Worm (Caenorhabditis elegans) whole organism, late embryonic: ENCODE measurements around the gene C35A5.5.

Experiments used
- C38D4.7 ChIP-seq: fragments of 200-800 bp; sonication (Bioruptor generic); optimal IDR thresholded peaks from 2 replicates; lab custom pipeline; 2018; ENCODE audit warnings: mild to moderate bottlenecking, missing genetic modification characterization, moderate library complexity, missing compliant biosample characterization
- F13H6.1 ChIP-seq: sonication (generic microtip); optimal IDR thresholded peaks from 2 replicates; lab custom pipeline; 2016; ENCODE audit warnings: missing genetic modification characterization, missing compliant biosample characterization
- K09A11.1 ChIP-seq: sonication (generic microtip); optimal IDR thresholded peaks from 2 replicates; lab custom pipeline; 2017; ENCODE audit warnings: antibody characterized with exemption, mild to moderate bottlenecking, missing genetic modification characterization, missing compliant biosample characterization; ENCODE audit not compliant: insufficient read depth
- ahr-1 ChIP-seq: sonication (generic microtip); optimal IDR thresholded peaks from 2 replicates; lab custom pipeline; 2016; ENCODE audit warnings: missing genetic modification characterization, missing compliant biosample characterization
- ceh-14 ChIP-seq: sonication (generic microtip); optimal IDR thresholded peaks from 2 replicates; lab custom pipeline; 2016; ENCODE audit warnings: missing genotype, missing genetic modification characterization, missing compliant biosample characterization
- ceh-19 ChIP-seq: fragments of 200-800 bp; sonication (Bioruptor generic); optimal IDR thresholded peaks from 2 replicates; lab custom pipeline; 2018; ENCODE audit warnings: mild to moderate bottlenecking, missing genetic modification characterization, missing compliant biosample characterization
- ceh-24 ChIP-seq: sonication (generic microtip); optimal IDR thresholded peaks from 2 replicates; lab custom pipeline; 2016; ENCODE audit warnings: mild to moderate bottlenecking, missing genetic modification characterization, missing compliant biosample characterization
- ceh-48 ChIP-seq: sonication (generic microtip); optimal IDR thresholded peaks from 2 replicates; lab custom pipeline; 2016; ENCODE audit warnings: missing genetic modification characterization, inconsistent platforms, missing compliant biosample characterization
- ceh-6 ChIP-seq: fragments of 200-800 bp; sonication (Bioruptor generic); optimal IDR thresholded peaks from 2 replicates; lab custom pipeline; 2018; ENCODE audit warnings: mild to moderate bottlenecking, missing genetic modification characterization, missing compliant biosample characterization
- ceh-9 ChIP-seq: sonication (generic microtip); optimal IDR thresholded peaks from 2 replicates; lab custom pipeline; 2016; ENCODE audit warnings: mild to moderate bottlenecking, missing genetic modification characterization, inconsistent platforms, missing compliant biosample characterization
- che-1 ChIP-seq: sonication (generic microtip); optimal IDR thresholded peaks from 2 replicates; lab custom pipeline; 2016; ENCODE audit warnings: mild to moderate bottlenecking, missing genetic modification characterization, missing compliant biosample characterization
- dmd-4 ChIP-seq: sonication (generic microtip); optimal IDR thresholded peaks from 2 replicates; lab custom pipeline; 2016; ENCODE audit warnings: borderline replicate concordance, missing genetic modification characterization, missing compliant biosample characterization
- eyg-1 ChIP-seq: sonication (generic microtip); optimal IDR thresholded peaks from 2 replicates; lab custom pipeline; 2016; ENCODE audit warnings: missing genotype, missing genetic modification characterization, missing compliant biosample characterization
- fkh-10 ChIP-seq: fragments of 150-350 bp; optimal IDR thresholded peaks from 2 replicates; lab custom pipeline; 2014; ENCODE audit warnings: missing biosample characterization, missing genetic modification reagents, missing genetic modification characterization
- fkh-6 ChIP-seq: sonication (generic microtip); optimal IDR thresholded peaks from 2 replicates; lab custom pipeline; 2016; ENCODE audit warnings: missing genetic modification characterization, missing compliant biosample characterization
- hlh-15 ChIP-seq: sonication (generic microtip); optimal IDR thresholded peaks from 2 replicates; lab custom pipeline; 2016; ENCODE audit warnings: missing genetic modification characterization, missing compliant biosample characterization
- hlh-30 ChIP-seq: sonication (generic microtip); optimal IDR thresholded peaks from 2 replicates; lab custom pipeline; 2017; ENCODE audit warnings: antibody characterized with exemption, missing genetic modification characterization, missing compliant biosample characterization; ENCODE audit not compliant: insufficient read depth
- hlh-8 ChIP-seq: sonication (generic microtip); optimal IDR thresholded peaks from 2 replicates; lab custom pipeline; 2016; ENCODE audit warnings: missing genotype, missing genetic modification characterization, missing compliant biosample characterization
- lim-6 ChIP-seq: sonication (generic microtip); optimal IDR thresholded peaks from 2 replicates; lab custom pipeline; 2016; ENCODE audit warnings: missing genetic modification characterization, missing compliant biosample characterization
- pat-9 ChIP-seq: fragments of 200-800 bp; sonication (Bioruptor generic); optimal IDR thresholded peaks from 2 replicates; lab custom pipeline; 2018; ENCODE audit warnings: mild to moderate bottlenecking, missing genetic modification characterization, moderate library complexity, missing compliant biosample characterization
- pax-1 ChIP-seq: fragments of 150-350 bp; optimal IDR thresholded peaks from 2 replicates; lab custom pipeline; 2014; ENCODE audit warnings: missing biosample characterization, missing genetic modification characterization
- pha-2 ChIP-seq: sonication (generic microtip); optimal IDR thresholded peaks from 2 replicates; lab custom pipeline; 2017; ENCODE audit warnings: mild to moderate bottlenecking, missing genetic modification characterization, missing compliant biosample characterization
- pqm-1 ChIP-seq: sonication (generic microtip); optimal IDR thresholded peaks from 2 replicates; lab custom pipeline; 2016; ENCODE audit warnings: missing genetic modification characterization, missing compliant biosample characterization
- ref-2 ChIP-seq: sonication (generic microtip); optimal IDR thresholded peaks from 2 replicates; lab custom pipeline; 2016; ENCODE audit warnings: missing genetic modification characterization, missing compliant biosample characterization
- rnt-1 ChIP-seq: sonication (generic microtip); optimal IDR thresholded peaks from 2 replicates; lab custom pipeline; 2016; ENCODE audit warnings: missing genetic modification characterization, missing compliant biosample characterization
- sox-2 ChIP-seq: fragments of 200-800 bp; sonication (Bioruptor generic); IDR thresholded peaks from 2 replicates; pipeline ENCODE4 v1.3.6; 2022; ENCODE audit warnings: missing genetic modification reagents, missing genetic modification characterization, missing compliant biosample characterization
- syd-9 ChIP-seq: sonication (generic microtip); optimal IDR thresholded peaks from 2 replicates; lab custom pipeline; 2016; ENCODE audit warnings: mild to moderate bottlenecking, missing genetic modification characterization, moderate library complexity, missing compliant biosample characterization
- tbx-2 ChIP-seq: sonication (generic microtip); optimal IDR thresholded peaks from 2 replicates; lab custom pipeline; 2016; ENCODE audit warnings: missing genetic modification characterization, missing compliant biosample characterization
- tbx-7 ChIP-seq: sonication (generic microtip); optimal IDR thresholded peaks from 2 replicates; lab custom pipeline; 2016; ENCODE audit warnings: missing genotype, missing genetic modification characterization, missing compliant biosample characterization
- unc-3 ChIP-seq, 2 experiments: fragments of 200-800 bp in 1 of 2; sonication (Bioruptor generic) in 1 of 2; sonication (generic microtip) in 1 of 2; conservative IDR thresholded peaks in 1 of 2; optimal IDR thresholded peaks in 1 of 2; 2 replicates each; pipeline versions ENCODE4 v1.3.6 to Lab custom; 2016 to 2022; ENCODE audit warnings: missing compliant biosample characterization in 2 of 2, missing genetic modification characterization in 2 of 2, missing genetic modification reagents in 1 of 2
- unc-42 ChIP-seq: sonication (generic microtip); optimal IDR thresholded peaks from 2 replicates; lab custom pipeline; 2016; ENCODE audit warnings: missing genotype, missing genetic modification characterization, missing compliant biosample characterization
- unc-55 ChIP-seq: sonication (generic microtip); optimal IDR thresholded peaks from 2 replicates; lab custom pipeline; 2017; ENCODE audit warnings: missing biosample characterization, missing genetic modification reagents, missing genetic modification characterization
- zip-5 ChIP-seq: sonication (generic microtip); optimal IDR thresholded peaks from 2 replicates; lab custom pipeline; 2016; ENCODE audit warnings: missing genetic modification characterization, missing compliant biosample characterization

Gene C35A5.5

ce11 chrV:10468190-10468589 lies 37.5 kb upstream of the C35A5.5 start, which contains the start of gene egl-9:
egl-9 (plus strand) TSS chrV:10468517.
- TF ChIP-seq unc-42 (tag; lab: Kevin White, UChicago) = no peak

ce11 chrV:10468709-10469108 lies 36.9 kb upstream of the C35A5.5 start:
- TF ChIP-seq ceh-6 (GFP tag; lab: Kevin White, UChicago) (no peak), unc-3 (GFP tag; conservative IDR thresholded peaks at IDR 0.05; lab: Robert Waterston, UW) (no peak), unc-3 (tag; optimal IDR thresholded peaks at IDR 0.05; lab: Kevin White, UChicago) (no peak), ceh-14 (no peak), C38D4.7 (GFP tag; lab: Kevin White, UChicago) (no peak), pqm-1 (tag; lab: Kevin White, UChicago) (no peak), ceh-48 (tag; lab: Kevin White, UChicago) (no peak), rnt-1 (no peak), K09A11.1 (tag; lab: Kevin White, UChicago) (no peak), dmd-4 (tag; lab: Kevin White, UChicago) (no peak), pax-1 (tag; lab: Kevin White, UChicago) (no peak), tbx-7 (tag; lab: Kevin White, UChicago) (no peak), sox-2 (GFP tag; lab: Robert Waterston, UW) (no peak), ceh-19 (GFP tag; lab: Kevin White, UChicago) (no peak)

ce11 chrV:10469845-10470244 lies 35.8 kb upstream of the C35A5.5 start:
- TF ChIP-seq hlh-30 (tag; lab: Kevin White, UChicago) (no peak), fkh-6 (no peak), lim-6 (tag; lab: Kevin White, UChicago) (no peak), tbx-2 (tag; lab: Kevin White, UChicago) (no peak), ref-2 (tag; lab: Kevin White, UChicago) (no peak), pat-9 (tag; lab: Kevin White, UChicago) (no peak), ahr-1 (no peak), rnt-1 (no peak)

- TF ChIP-seq ceh-9 (tag; lab: Kevin White, UChicago) (no peak), eyg-1 (tag; lab: Kevin White, UChicago) (no peak), F13H6.1 (no peak), hlh-30 (tag; lab: Kevin White, UChicago) (no peak), ceh-24 (tag; lab: Kevin White, UChicago) (no peak), fkh-10 (GFP tag; lab: Kevin White, UChicago) (no peak)
- TF ChIP-seq, all 69 proteins: peak for 0
These were observed 34.6 kb upstream of the C35A5.5 start for ce11 chrV:10471007-10471406.

- TF ChIP-seq unc-55 = no peak
- TF ChIP-seq ceh-48 (tag; lab: Kevin White, UChicago) = no peak
- TF ChIP-seq ceh-14 = no peak
- no peak for TF ChIP-seq ceh-9 (tag; lab: Kevin White, UChicago)
These were observed 32.5 kb upstream of the C35A5.5 start for ce11 chrV:10472901-10473774.

ce11 chrV:10474040-10474439 lies 31.6 kb upstream of the C35A5.5 start:
- TF ChIP-seq hlh-30 (tag; lab: Kevin White, UChicago) (no peak), pha-2 (tag; lab: Kevin White, UChicago) (no peak), C38D4.7 (GFP tag; lab: Kevin White, UChicago) (no peak), syd-9 (tag; lab: Kevin White, UChicago) (no peak), ahr-1 (no peak), che-1 (tag; lab: Kevin White, UChicago) (no peak), pat-9 (tag; lab: Kevin White, UChicago) (no peak), hlh-15 (tag; lab: Kevin White, UChicago) (no peak), ceh-19 (GFP tag; lab: Kevin White, UChicago) (no peak), hlh-8 (tag; lab: Kevin White, UChicago) (no peak), rnt-1 (no peak), zip-5 (tag; lab: Kevin White, UChicago) (no peak)
- TF ChIP-seq, all 69 proteins: peak for 0
